Fruit fly (Drosophila melanogaster) whole organism, embryonic: Measurements from ENCODE around the gene lectin-28C.
A peak's percentile ranks its signal among the peaks of the same experiment; 100 is the strongest.

Experiments used
- Asciz ChIP-seq: fragments of 200-800 bp; sonication (Bioruptor generic); optimal IDR thresholded peaks from 2 replicates; lab custom pipeline; 2017; ENCODE audit warnings: missing biosample characterization, mild to moderate bottlenecking, missing genetic modification characterization, missing genetic modification reagents
- CG12299 ChIP-seq: fragments of 200-800 bp; sonication (Bioruptor generic); optimal IDR thresholded peaks from 2 replicates; lab custom pipeline; 2018; ENCODE audit warnings: missing biosample characterization, mild to moderate bottlenecking, missing genetic modification characterization
- CG13296 ChIP-seq: fragments of 200-800 bp; sonication (Bioruptor generic); optimal IDR thresholded peaks from 3 replicates; lab custom pipeline; 2018; ENCODE audit warnings: missing biosample characterization, mild to moderate bottlenecking, missing genetic modification characterization
- CG16863 ChIP-seq: fragments of 200-800 bp; sonication (Bioruptor generic); optimal IDR thresholded peaks from 3 replicates; lab custom pipeline; 2016; ENCODE audit warnings: missing biosample characterization, missing genetic modification characterization
- CG17612 ChIP-seq: fragments of 200-800 bp; sonication (Bioruptor generic); IDR thresholded peaks from 2 replicates; pipeline ENCODE4 v1.3.6; 2022; ENCODE audit warnings: missing biosample characterization, missing genetic modification characterization
- CG32767 ChIP-seq: fragments of 200-800 bp; sonication (Bioruptor generic); IDR thresholded peaks from 2 replicates; pipeline ENCODE4 v1.3.6; 2022; ENCODE audit warnings: missing biosample characterization, missing genetic modification characterization
- CG32772 ChIP-seq: fragments of 200-800 bp; sonication (Bioruptor generic); IDR thresholded peaks from 2 replicates; pipeline ENCODE4 v1.3.6; 2022; ENCODE audit warnings: missing biosample characterization, missing genetic modification characterization
- CG3281 ChIP-seq: fragments of 200-800 bp; sonication (Bioruptor generic); optimal IDR thresholded peaks from 3 replicates; lab custom pipeline; 2017; ENCODE audit warnings: missing biosample characterization, mild to moderate bottlenecking, missing genetic modification characterization
- CG4820 ChIP-seq: fragments of 200-800 bp; sonication (Bioruptor generic); optimal IDR thresholded peaks from 3 replicates; lab custom pipeline; 2016; ENCODE audit warnings: missing biosample characterization, missing genetic modification characterization
- CG5245 ChIP-seq: fragments of 200-800 bp; sonication (Bioruptor generic); optimal IDR thresholded peaks from 3 replicates; lab custom pipeline; 2016; ENCODE audit warnings: missing biosample characterization, missing genetic modification characterization
- CG6854 ChIP-seq: fragments of 200-800 bp; sonication (Bioruptor generic); optimal IDR thresholded peaks from 3 replicates; lab custom pipeline; 2017; ENCODE audit warnings: missing biosample characterization, mild to moderate bottlenecking, missing genetic modification characterization
- CG8765 ChIP-seq: fragments of 200-800 bp; sonication (Bioruptor generic); IDR thresholded peaks from 2 replicates; pipeline ENCODE4 v1.3.6; 2022; ENCODE audit warnings: missing biosample characterization, missing genetic modification characterization
- CG9876 ChIP-seq: fragments of 200-800 bp; sonication (Bioruptor generic); optimal IDR thresholded peaks from 2 replicates; lab custom pipeline; 2016; ENCODE audit warnings: missing biosample characterization, missing genetic modification characterization
- CHES-1-like ChIP-seq: fragments of 200-800 bp; sonication (Bioruptor generic); optimal IDR thresholded peaks from 2 replicates; lab custom pipeline; 2016; ENCODE audit warnings: missing biosample characterization, missing genetic modification characterization
- Dip2 ChIP-seq: fragments of 200-800 bp; sonication (Bioruptor generic); IDR thresholded peaks from 2 replicates; pipeline ENCODE4 v1.3.6; 2022; ENCODE audit warnings: missing biosample characterization, missing genetic modification characterization
- Dip3 ChIP-seq: fragments of 200-800 bp; sonication (Bioruptor generic); optimal IDR thresholded peaks from 3 replicates; lab custom pipeline; 2016; ENCODE audit warnings: missing biosample characterization, missing genetic modification characterization
- E2f1 ChIP-seq: fragments of 200-800 bp; sonication (Bioruptor generic); IDR thresholded peaks from 2 replicates; pipeline ENCODE4 v1.3.6; 2022; ENCODE audit warnings: missing biosample characterization, missing genetic modification characterization
- Ets65A ChIP-seq: fragments of 200-800 bp; sonication (Bioruptor generic); peaks from one replicate; lab custom pipeline; 2016; ENCODE audit warnings: missing biosample characterization, missing genetic modification characterization
- Gsc ChIP-seq: fragments of 200-800 bp; sonication (Bioruptor generic); IDR thresholded peaks from 2 replicates; pipeline ENCODE4 v1.3.6; 2022; ENCODE audit warnings: missing biosample characterization, missing genetic modification characterization
- H15 ChIP-seq: fragments of 200-800 bp; sonication (Bioruptor generic); IDR thresholded peaks from 3 replicates; pipeline ENCODE4 v1.3.6; 2022; ENCODE audit warnings: missing biosample characterization, missing genetic modification characterization
- H2.0 ChIP-seq: fragments of 200-800 bp; sonication (Bioruptor generic); IDR thresholded peaks from 2 replicates; pipeline ENCODE4 v1.3.6; 2022; ENCODE audit warnings: missing biosample characterization, missing genetic modification characterization
- Lim3 ChIP-seq: fragments of 200-800 bp; sonication (Bioruptor generic); IDR thresholded peaks from 2 replicates; pipeline ENCODE4 v1.3.6; 2022; ENCODE audit warnings: missing biosample characterization, missing genetic modification characterization
- MBD-R2 ChIP-seq: fragments of 200-800 bp; sonication (Bioruptor generic); IDR thresholded peaks from 2 replicates; pipeline ENCODE4 v1.3.6; 2022; ENCODE audit warnings: missing biosample characterization, missing genetic modification characterization
- Ravus ChIP-seq: fragments of 200-800 bp; sonication (Bioruptor generic); IDR thresholded peaks from 2 replicates; pipeline ENCODE4 v1.3.6; 2022; ENCODE audit warnings: missing biosample characterization, missing genetic modification characterization
- Sin3A ChIP-seq: fragments of >200 bp; optimal IDR thresholded peaks from 2 replicates; lab custom pipeline; 2018
- Sox100B ChIP-seq: fragments of 200-800 bp; sonication (Bioruptor generic); optimal IDR thresholded peaks from 3 replicates; lab custom pipeline; 2018; ENCODE audit warnings: missing biosample characterization, mild to moderate bottlenecking, missing genetic modification characterization
- Xbp1 ChIP-seq: fragments of 200-800 bp; sonication (Bioruptor generic); optimal IDR thresholded peaks from 3 replicates; lab custom pipeline; 2016; ENCODE audit warnings: missing biosample characterization, mild to moderate bottlenecking, missing genetic modification characterization
- ash1 ChIP-seq: fragments of 200-800 bp; sonication (Bioruptor generic); optimal IDR thresholded peaks from 2 replicates; lab custom pipeline; 2018; ENCODE audit warnings: missing biosample characterization, mild to moderate bottlenecking, missing genetic modification characterization
- chinmo ChIP-seq: fragments of 200-800 bp; sonication (Bioruptor generic); IDR thresholded peaks from 4 replicates; pipeline ENCODE4 v1.3.6; 2022; ENCODE audit warnings: missing biosample characterization, missing genetic modification characterization; ENCODE audit not compliant: partially characterized antibody
- dati ChIP-seq: fragments of 200-800 bp; sonication (Bioruptor generic); IDR thresholded peaks from 2 replicates; pipeline ENCODE4 v1.3.6; 2022; ENCODE audit warnings: missing biosample characterization, missing genetic modification characterization
- disco-r ChIP-seq: fragments of 200-800 bp; sonication (Bioruptor generic); optimal IDR thresholded peaks from 2 replicates; lab custom pipeline; 2016; ENCODE audit warnings: missing biosample characterization, missing genetic modification characterization
- dpn ChIP-seq, 2 experiments: fragments of 200-800 bp; sonication (Bioruptor generic); optimal IDR thresholded peaks; 3 replicates each; lab custom pipeline; 2016; ENCODE audit warnings: missing biosample characterization in 2 of 2, missing genetic modification characterization in 2 of 2
- emc ChIP-seq: fragments of 200-800 bp; sonication (Bioruptor generic); optimal IDR thresholded peaks from 2 replicates; lab custom pipeline; 2016; ENCODE audit warnings: missing biosample characterization, missing genetic modification characterization
- fd96Cb ChIP-seq: fragments of 200-800 bp; sonication (Bioruptor generic); optimal IDR thresholded peaks from 2 replicates; lab custom pipeline; 2018; ENCODE audit warnings: missing biosample characterization, mild to moderate bottlenecking, missing genetic modification characterization, moderate library complexity
- gem ChIP-seq: fragments of 200-800 bp; sonication (Bioruptor generic); optimal IDR thresholded peaks from 2 replicates; lab custom pipeline; 2019; ENCODE audit warnings: missing biosample characterization, mild to moderate bottlenecking, missing genetic modification characterization, moderate library complexity
- ham ChIP-seq: fragments of 200-800 bp; sonication (Bioruptor generic); IDR thresholded peaks from 2 replicates; pipeline ENCODE4 v1.3.6; 2022; ENCODE audit warnings: missing biosample characterization, missing genetic modification characterization
- ken ChIP-seq: fragments of 200-800 bp; sonication (Bioruptor generic); IDR thresholded peaks from 3 replicates; pipeline ENCODE4 v1.3.6; 2022; ENCODE audit warnings: missing biosample characterization, missing genetic modification characterization
- lola ChIP-seq, 3 experiments: fragments of >200 bp in 2 of 3; fragments of 200-800 bp in 1 of 3; sonication (Bioruptor generic) in 1 of 3; optimal IDR thresholded peaks; 2 replicates each; lab custom pipeline; 2017 to 2019; ENCODE audit warnings: missing biosample characterization in 3 of 3, missing genetic modification characterization in 3 of 3, mild to moderate bottlenecking in 1 of 3, moderate library complexity in 1 of 3
- nmo ChIP-seq: fragments of 200-800 bp; sonication (Bioruptor generic); optimal IDR thresholded peaks from 2 replicates; lab custom pipeline; 2018; ENCODE audit warnings: missing biosample characterization, mild to moderate bottlenecking, missing genetic modification characterization, moderate library complexity
- odd ChIP-seq: fragments of 200-800 bp; sonication (Bioruptor generic); optimal IDR thresholded peaks from 2 replicates; lab custom pipeline; 2017; ENCODE audit warnings: missing biosample characterization, mild to moderate bottlenecking, missing genetic modification characterization
- pan ChIP-seq, 4 experiments: fragments of >200 bp in 3 of 4; fragments of 200-800 bp in 1 of 4; sonication (Bioruptor generic) in 1 of 4; optimal IDR thresholded peaks in 3 of 4; IDR thresholded peaks in 1 of 4; 2 replicates each; pipeline versions ENCODE4 v1.3.6 to Lab custom; 2017 to 2022; ENCODE audit warnings: missing biosample characterization in 2 of 4, missing genetic modification characterization in 2 of 4, mixed read lengths in 1 of 4
- pnt ChIP-seq: fragments of 200-800 bp; sonication (Bioruptor generic); optimal IDR thresholded peaks from 3 replicates; lab custom pipeline; 2016; ENCODE audit warnings: missing biosample characterization, missing genetic modification characterization
- sc ChIP-seq, 3 experiments: fragments of >200 bp in 2 of 3; fragments of 200-800 bp in 1 of 3; sonication (Bioruptor generic) in 1 of 3; optimal IDR thresholded peaks; 2 replicates in 2 of 3; 3 replicates in 1 of 3; lab custom pipeline; 2017; ENCODE audit warnings: mild to moderate bottlenecking in 1 of 3, missing biosample characterization in 1 of 3, missing genetic modification characterization in 1 of 3, missing genetic modification reagents in 1 of 3
- seq ChIP-seq: fragments of 200-800 bp; sonication (Bioruptor generic); IDR thresholded peaks from 2 replicates; pipeline ENCODE4 v1.3.6; 2022; ENCODE audit warnings: missing biosample characterization, missing genetic modification characterization
- sob ChIP-seq: fragments of 200-800 bp; sonication (Bioruptor generic); IDR thresholded peaks from 2 replicates; pipeline ENCODE4 v1.3.6; 2022; ENCODE audit warnings: missing biosample characterization, missing genetic modification characterization
- stwl ChIP-seq: fragments of 200-800 bp; sonication (Bioruptor generic); optimal IDR thresholded peaks from 3 replicates; lab custom pipeline; 2018; ENCODE audit warnings: missing biosample characterization, mild to moderate bottlenecking, missing genetic modification characterization, moderate library complexity
- tap ChIP-seq: fragments of 200-800 bp; optimal IDR thresholded peaks from 3 replicates; lab custom pipeline; 2019; ENCODE audit warnings: missing biosample characterization, mild to moderate bottlenecking, missing genetic modification characterization, moderate library complexity
- ttk ChIP-seq: fragments of 200-800 bp; sonication (Bioruptor generic); IDR thresholded peaks from 2 replicates; pipeline ENCODE4 v2.1.2; 2022; ENCODE audit warnings: missing biosample characterization, missing genetic modification characterization
- tx ChIP-seq: fragments of 200-800 bp; sonication (Bioruptor generic); optimal IDR thresholded peaks from 2 replicates; lab custom pipeline; 2016; ENCODE audit warnings: missing biosample characterization, missing genetic modification characterization
- wdn ChIP-seq: fragments of 200-800 bp; sonication (Bioruptor generic); IDR thresholded peaks from 2 replicates; pipeline ENCODE4 v1.3.6; 2022; ENCODE audit warnings: missing biosample characterization, missing genetic modification characterization

lectin-28C gene

dm6 chr2L:7811249-7812002 lies 45.5 kb upstream of the lectin-28C start, which contains the start of gene LanB1 (continued):
- TF ChIP-seq CG4820 (no peak), Sox100B (GFP tag; lab: Kevin White, UChicago) (no peak), ham (GFP tag; lab: Robert Waterston, UW) (no peak), CG32767 (GFP tag; lab: Robert Waterston, UW) (peak; percentile 77), H15 (GFP tag; lab: Robert Waterston, UW) (no peak), pan (optimal IDR thresholded peaks at IDR 0.05; lab: Kevin White, UChicago) (no peak), pan (GFP tag; optimal IDR thresholded peaks at IDR 0.05 in 1 of 2, IDR thresholded peaks at IDR 0.05 in 1 of 2) (peak in 1 of 2 experiments; percentile 5), CG5245 (GFP tag; lab: Kevin White, UChicago) (no peak), dpn (GFP tag; optimal IDR thresholded peaks at IDR 0.05; lab: Kevin White, UChicago) (no peak), Xbp1 (GFP tag; lab: Kevin White, UChicago) (no peak), Asciz (GFP tag; lab: Kevin White, UChicago) (no peak), lola (GFP tag; optimal IDR thresholded peaks at IDR 0.05; lab: Kevin White, UChicago) (no peak), seq (GFP tag; lab: Robert Waterston, UW) (no peak), Gsc (GFP tag; lab: Robert Waterston, UW) (no peak), CG32772 (GFP tag; lab: Robert Waterston, UW) (no peak), CG6854 (no peak), Ravus (GFP tag; lab: Robert Waterston, UW) (no peak), sc (optimal IDR thresholded peaks at IDR 0.05; lab: Kevin White, UChicago) (no peak), sc (GFP tag; optimal IDR thresholded peaks at IDR 0.05; lab: Kevin White, UChicago) (no peak), chinmo (GFP tag; lab: Robert Waterston, UW) (0 out of 4 replicates have a peak, but pooled peaks have one; percentile 47), CG3281 (GFP tag; lab: Kevin White, UChicago) (no peak), stwl (tag; lab: Kevin White, UChicago) (peak; percentile 58), sob (GFP tag; lab: Robert Waterston, UW) (peak; percentile 44; the same call in 1 of the 2 replicates), tap (tag; lab: Kevin White, UChicago) (no peak), dati (GFP tag; lab: Robert Waterston, UW) (no peak), CG16863 (GFP tag; lab: Kevin White, UChicago) (peak; percentile 99), CG17612 (GFP tag; lab: Robert Waterston, UW) (no peak), odd (GFP tag; lab: Kevin White, UChicago) (no peak), E2f1 (GFP tag; lab: Robert Waterston, UW) (no peak), emc (GFP tag; lab: Kevin White, UChicago) (no peak), CG13296 (no peak), gem (tag; lab: Kevin White, UChicago) (no peak), H2.0 (GFP tag; lab: Robert Waterston, UW) (no peak), Ets65A (GFP tag; lab: Kevin White, UChicago) (no peak), disco-r (GFP tag; lab: Kevin White, UChicago) (no peak), nmo (GFP tag; lab: Kevin White, UChicago) (no peak), ash1 (GFP tag; lab: Kevin White, UChicago) (no peak), Sin3A (lab: Kevin White, UChicago) (no peak), Dip3 (GFP tag; lab: Kevin White, UChicago) (no peak), ken (GFP tag; lab: Robert Waterston, UW) (no peak), CG9876 (GFP tag; lab: Kevin White, UChicago) (no peak), ttk (GFP tag; lab: Robert Waterston, UW) (no peak), pnt (GFP tag; lab: Kevin White, UChicago) (no peak), tx (GFP tag; lab: Kevin White, UChicago) (no peak), fd96Cb (tag; lab: Kevin White, UChicago) (no peak), CHES-1-like (GFP tag; lab: Kevin White, UChicago) (peak; percentile 11), Dip2 (GFP tag; lab: Robert Waterston, UW) (no peak), CG12299 (tag; lab: Kevin White, UChicago) (no peak), Lim3 (GFP tag; lab: Robert Waterston, UW) (no peak), MBD-R2 (GFP tag; lab: Robert Waterston, UW) (no peak), CG8765 (GFP tag; lab: Robert Waterston, UW) (no peak; the same call in 1 of the 2 replicates), wdn (GFP tag; lab: Robert Waterston, UW) (no peak)
